Worm (Caenorhabditis elegans) whole organism, L2 larva: Measurements from ENCODE around the gene pssy-1.

Source experiments
- C34F6.9 ChIP-seq: fragments of 150-350 bp; optimal IDR thresholded peaks from 2 replicates; lab custom pipeline; 2014; ENCODE audit warnings: missing biosample characterization, missing genetic modification characterization
- R02D3.7 ChIP-seq: fragments of 150-350 bp; optimal IDR thresholded peaks from 2 replicates; lab custom pipeline; 2014; ENCODE audit warnings: missing biosample characterization, missing genetic modification characterization
- Y55F3AM.14 ChIP-seq: fragments of 200-800 bp; sonication (Bioruptor generic); optimal IDR thresholded peaks from 2 replicates; lab custom pipeline; 2018; ENCODE audit warnings: mild to moderate bottlenecking, missing genetic modification characterization, missing compliant biosample characterization
- ZK546.5 ChIP-seq: sonication (generic microtip); optimal IDR thresholded peaks from 2 replicates; lab custom pipeline; 2017; ENCODE audit warnings: missing biosample characterization, missing genetic modification characterization
- blmp-1 ChIP-seq: sonication (generic microtip); optimal IDR thresholded peaks from 2 replicates; lab custom pipeline; 2017; ENCODE audit warnings: missing genetic modification characterization, mild to moderate bottlenecking, missing compliant biosample characterization, antibody characterized with exemption, moderate library complexity; ENCODE audit not compliant: insufficient read depth
- ceh-82 ChIP-seq: fragments of 150-350 bp; optimal IDR thresholded peaks from 2 replicates; lab custom pipeline; 2014; ENCODE audit warnings: missing biosample characterization, missing genetic modification characterization
- dmd-4 ChIP-seq: sonication (generic microtip); optimal IDR thresholded peaks from 2 replicates; lab custom pipeline; 2017; ENCODE audit warnings: missing biosample characterization, missing genetic modification characterization
- elt-1 ChIP-seq: fragments of 150-350 bp; optimal IDR thresholded peaks from 2 replicates; lab custom pipeline; 2014; ENCODE audit warnings: missing biosample characterization, missing genetic modification characterization
- elt-3 ChIP-seq: sonication (generic microtip); optimal IDR thresholded peaks from 2 replicates; lab custom pipeline; 2017; ENCODE audit warnings: missing biosample characterization, missing genetic modification characterization
- fos-1 ChIP-seq: fragments of 150-350 bp; optimal IDR thresholded peaks from 2 replicates; lab custom pipeline; 2014; ENCODE audit warnings: missing biosample characterization, missing genetic modification characterization
- lsy-2 ChIP-seq, 2 experiments: fragments of 150-350 bp in 1 of 2; sonication (generic microtip) in 1 of 2; optimal IDR thresholded peaks; 2 replicates each; lab custom pipeline; 2014 to 2017; ENCODE audit warnings: missing biosample characterization in 2 of 2, missing genetic modification characterization in 2 of 2
- mab-5 ChIP-seq: fragments of 150-350 bp; optimal IDR thresholded peaks from 2 replicates; lab custom pipeline; 2014; ENCODE audit warnings: missing biosample characterization, missing genetic modification characterization
- mbf-1 ChIP-seq: sonication (generic microtip); optimal IDR thresholded peaks from 2 replicates; lab custom pipeline; 2017; ENCODE audit warnings: missing biosample characterization, missing genetic modification characterization
- mdl-1 ChIP-seq, 2 experiments: fragments of 150-350 bp in 1 of 2; sonication (generic microtip) in 1 of 2; optimal IDR thresholded peaks; 2 replicates each; lab custom pipeline; 2017; ENCODE audit warnings: missing biosample characterization in 2 of 2, missing genetic modification characterization in 2 of 2
- nhr-10 ChIP-seq: sonication (generic microtip); optimal IDR thresholded peaks from 2 replicates; lab custom pipeline; 2017; ENCODE audit warnings: missing biosample characterization, missing genetic modification characterization
- nhr-11 ChIP-seq: fragments of 150-350 bp; optimal IDR thresholded peaks from 2 replicates; lab custom pipeline; 2014; ENCODE audit warnings: missing biosample characterization, missing genetic modification characterization
- nhr-12 ChIP-seq: fragments of 150-350 bp; optimal IDR thresholded peaks from 2 replicates; lab custom pipeline; 2014; ENCODE audit warnings: missing biosample characterization, missing genetic modification characterization
- nhr-129 ChIP-seq: fragments of 150-350 bp; optimal IDR thresholded peaks from 2 replicates; lab custom pipeline; 2014; ENCODE audit warnings: missing biosample characterization, missing genetic modification characterization
- nhr-23 ChIP-seq: fragments of 150-350 bp; optimal IDR thresholded peaks from 2 replicates; lab custom pipeline; 2014; ENCODE audit warnings: missing biosample characterization, missing genetic modification reagents, missing genetic modification characterization
- nhr-25 ChIP-seq: fragments of 150-350 bp; sonication (generic microtip); optimal IDR thresholded peaks from 3 replicates; lab custom pipeline; 2014; ENCODE audit warnings: missing biosample characterization, missing genetic modification characterization
- nhr-6 ChIP-seq: fragments of 150-350 bp; optimal IDR thresholded peaks from 2 replicates; lab custom pipeline; 2014; ENCODE audit warnings: missing biosample characterization, missing genetic modification characterization
- skn-1 ChIP-seq: sonication (generic microtip); optimal IDR thresholded peaks from 2 replicates; lab custom pipeline; 2017; ENCODE audit warnings: missing biosample characterization, missing genetic modification characterization
- sma-9 ChIP-seq, 2 experiments: fragments of 150-350 bp in 1 of 2; sonication (generic microtip) in 1 of 2; optimal IDR thresholded peaks; 2 replicates each; lab custom pipeline; 2014 to 2016; ENCODE audit warnings: missing genetic modification characterization in 2 of 2, mild to moderate bottlenecking in 1 of 2, missing biosample characterization in 1 of 2, missing compliant biosample characterization in 1 of 2, missing genetic modification reagents in 1 of 2, moderate library complexity in 1 of 2
- snpc-4 ChIP-seq: fragments of 150-350 bp; optimal IDR thresholded peaks from 2 replicates; lab custom pipeline; 2014; ENCODE audit warnings: missing biosample characterization, missing genetic modification characterization
- unc-39 ChIP-seq: fragments of 150-350 bp; optimal IDR thresholded peaks from 2 replicates; lab custom pipeline; 2014; ENCODE audit warnings: missing biosample characterization, missing genetic modification characterization
- unc-55 ChIP-seq: fragments of 150-350 bp; sonication (generic microtip); optimal IDR thresholded peaks from 3 replicates; lab custom pipeline; 2014; ENCODE audit warnings: missing biosample characterization, missing genetic modification reagents, missing genetic modification characterization
- ztf-1 ChIP-seq: fragments of 200-800 bp; sonication (Bioruptor generic); conservative IDR thresholded peaks from 2 replicates; pipeline ENCODE4 v1.3.6; 2022; ENCODE audit warnings: missing genetic modification characterization, missing compliant biosample characterization
- ztf-11 ChIP-seq: sonication (generic microtip); optimal IDR thresholded peaks from 2 replicates; lab custom pipeline; 2017; ENCODE audit warnings: missing biosample characterization, missing genetic modification characterization
- ztf-4 ChIP-seq: fragments of 150-350 bp; optimal IDR thresholded peaks from 2 replicates; lab custom pipeline; 2014; ENCODE audit warnings: missing biosample characterization, missing genetic modification characterization

pssy-1 gene

DNA sequence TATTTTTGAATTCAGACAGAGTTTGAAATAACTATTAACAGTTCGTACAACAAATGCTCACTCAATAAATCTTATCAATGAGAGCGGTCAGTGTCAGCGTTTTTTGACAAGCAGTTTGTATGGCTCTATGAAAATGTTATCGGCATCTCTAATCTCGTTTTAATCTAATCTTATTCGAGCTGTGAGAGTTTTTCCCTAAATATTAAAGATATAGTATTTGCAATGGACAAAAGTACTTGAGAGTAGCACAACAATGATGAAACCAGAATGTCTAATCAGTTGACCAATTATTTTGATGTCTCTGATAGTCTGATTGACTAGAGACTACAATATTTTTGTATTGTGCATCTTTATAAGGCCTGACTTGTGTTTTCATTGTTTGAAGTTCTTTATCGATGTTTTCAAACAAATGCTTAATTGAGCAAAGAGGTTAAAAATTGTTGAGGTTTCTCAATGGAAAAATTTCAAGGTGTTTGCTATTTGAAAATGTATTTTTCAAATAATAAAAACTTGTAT is 19.6 kb downstream of the pssy-1 start, which contains the start of gene F19C6.5:
Gene F19C6.5, minus strand, starts transcription at position 51 of the 516 bp plus-strand sequence.
- TF ChIP-seq fos-1 (tag; lab: Kevin White, UChicago) = peak; percentile 5
- TF ChIP-seq Y55F3AM.14 = no peak
- TF ChIP-seq, all 48 proteins: peak for 1

DNA sequence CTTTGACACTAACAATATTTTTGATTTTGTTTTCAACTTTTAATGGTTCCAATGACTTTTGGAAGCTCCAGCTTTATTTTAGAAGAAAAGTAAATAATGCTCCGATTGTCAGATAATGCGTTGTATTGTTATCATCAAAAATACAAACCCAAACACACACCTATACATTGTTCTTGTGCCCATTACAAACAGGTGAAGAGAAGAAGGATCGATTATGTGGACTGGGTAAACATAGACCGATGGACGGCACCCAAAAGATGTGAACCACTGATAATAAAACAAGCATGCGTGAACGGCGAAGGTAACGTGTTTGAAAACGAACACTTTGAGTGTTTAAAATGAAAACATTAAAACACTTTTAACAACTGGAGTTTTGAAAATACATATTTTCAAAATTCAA is 21.8 kb downstream of the pssy-1 start:
- TF ChIP-seq nhr-6 (tag; lab: Kevin White, UChicago) = no peak
- TF ChIP-seq snpc-4 (tag; lab: Kevin White, UChicago) = no peak
- no peak for TF ChIP-seq ceh-82 (tag; lab: Kevin White, UChicago)
- TF ChIP-seq nhr-11 (tag; lab: Kevin White, UChicago) = no peak
- no peak for TF ChIP-seq nhr-129 (tag; lab: Kevin White, UChicago)
- TF ChIP-seq nhr-10 (tag; lab: Kevin White, UChicago) = no peak
- no peak for TF ChIP-seq elt-1 (tag; lab: Kevin White, UChicago)
- TF ChIP-seq mab-5 (tag; lab: Kevin White, UChicago) = no peak
- TF ChIP-seq dmd-4 = no peak
- TF ChIP-seq nhr-12 (tag; lab: Kevin White, UChicago) = no peak
- no peak for TF ChIP-seq ztf-11 (tag; lab: Kevin White, UChicago)
- TF ChIP-seq nhr-23 (tag; lab: Kevin White, UChicago) = no peak
- no peak for TF ChIP-seq blmp-1
- TF ChIP-seq ztf-4 = no peak
- no peak for TF ChIP-seq unc-39

DNA sequence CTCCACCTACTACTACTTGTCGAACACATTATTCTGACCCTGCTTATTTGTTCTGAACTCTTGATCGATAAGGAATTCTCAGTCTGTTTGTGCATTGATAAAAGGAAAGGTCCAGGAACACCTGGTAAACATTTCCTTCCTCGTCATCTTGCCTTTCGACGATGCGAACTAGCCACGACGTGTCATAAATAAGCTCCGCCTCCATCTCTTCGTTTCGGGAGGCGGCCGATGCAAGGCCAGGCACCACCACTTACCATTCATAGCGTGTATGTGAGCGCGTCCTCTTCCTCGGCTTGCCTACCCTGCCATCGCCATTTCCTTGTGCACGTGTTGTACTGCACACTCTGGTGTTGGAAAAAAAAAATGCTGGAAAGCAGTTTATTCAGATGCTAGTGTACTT is 23.5 kb downstream of the pssy-1 start:
- TF ChIP-seq blmp-1 (no peak), snpc-4 (tag; lab: Kevin White, UChicago) (peak; percentile 15)

DNA sequence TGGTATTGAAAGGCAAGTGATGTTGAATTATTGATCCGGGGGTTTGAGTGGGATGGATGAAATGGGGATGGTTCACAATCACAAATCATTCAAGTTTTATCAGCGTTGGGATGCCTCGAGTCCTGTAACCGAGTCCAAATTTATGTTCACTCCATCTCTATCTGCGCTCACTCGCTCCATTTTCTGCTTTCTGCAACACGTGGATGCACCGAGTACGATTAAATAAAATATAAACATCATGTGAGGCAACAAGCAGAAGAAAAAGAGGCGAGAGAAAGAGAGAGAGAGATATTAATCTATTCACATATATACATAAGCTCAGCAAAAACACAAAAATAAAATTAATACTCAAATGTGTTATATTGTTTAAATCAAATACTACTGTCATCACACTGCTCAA is 27.7 kb downstream of the pssy-1 start:
- TF ChIP-seq nhr-25 (tag; lab: Kevin White, UChicago) = no peak
- no peak for TF ChIP-seq ZK546.5
- peak; percentile 38 for TF ChIP-seq sma-9 (GFP tag; optimal IDR thresholded peaks at IDR 0.05; lab: Kevin White, UChicago)
- TF ChIP-seq sma-9 (tag; optimal IDR thresholded peaks at IDR 0.05; lab: Kevin White, UChicago) = no peak
- no peak for TF ChIP-seq ztf-1
- TF ChIP-seq mdl-1 (tag; optimal IDR thresholded peaks at IDR 0.05; lab: Kevin White, UChicago) = no peak
- no peak for TF ChIP-seq R02D3.7 (tag; lab: Kevin White, UChicago)
- no peak for TF ChIP-seq Y55F3AM.14
- no peak for TF ChIP-seq lsy-2 (tag; optimal IDR thresholded peaks at IDR 0.05; lab: Kevin White, UChicago)
- no peak for TF ChIP-seq skn-1 (tag; lab: Kevin White, UChicago)
- no peak for TF ChIP-seq ceh-82 (tag; lab: Kevin White, UChicago)
- TF ChIP-seq nhr-129 (tag; lab: Kevin White, UChicago) = peak; percentile 55

DNA sequence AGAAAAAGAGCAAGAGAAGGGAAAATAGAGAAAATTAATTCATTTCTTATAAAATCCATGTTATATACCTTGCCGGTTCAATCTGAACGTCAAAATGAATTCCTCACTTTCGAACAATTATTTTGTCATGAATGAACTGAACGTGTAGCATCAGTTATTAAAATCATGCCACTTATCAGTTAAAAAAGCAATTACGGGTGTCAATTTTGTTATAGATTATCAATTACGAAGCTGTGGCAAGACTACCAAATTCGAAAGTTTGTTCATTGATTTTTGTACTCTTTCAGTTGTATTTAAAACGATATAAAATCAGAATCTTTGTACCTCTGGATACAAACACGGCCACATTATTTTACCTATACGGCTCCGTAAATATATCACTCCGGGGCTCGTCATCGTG is 32.0 kb downstream of the pssy-1 start:
- TF ChIP-seq snpc-4 (tag; lab: Kevin White, UChicago) (no peak), C34F6.9 (tag; lab: Kevin White, UChicago) (no peak), fos-1 (tag; lab: Kevin White, UChicago) (peak; percentile 46), mbf-1 (tag; lab: Kevin White, UChicago) (no peak), elt-3 (no peak), nhr-129 (tag; lab: Kevin White, UChicago) (no peak)

DNA sequence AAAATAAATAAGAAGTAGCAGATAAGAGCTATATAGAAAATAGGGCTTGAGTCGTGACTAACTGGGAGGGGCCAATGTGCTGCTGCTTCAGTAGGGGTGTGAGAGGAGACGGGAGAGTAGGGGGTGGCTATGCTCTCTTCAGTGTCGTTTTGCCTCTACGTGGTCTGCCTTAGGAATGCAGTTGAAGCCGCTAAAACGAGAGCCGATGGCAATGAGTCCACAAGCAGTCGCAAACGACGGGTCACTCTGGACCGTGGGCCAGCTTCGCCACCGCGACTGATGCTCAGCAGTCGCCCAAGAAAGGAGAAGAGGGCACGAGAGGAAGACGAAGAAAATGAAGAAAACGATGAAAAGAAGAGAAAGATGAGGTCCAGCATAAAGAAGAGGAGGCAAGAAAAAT is 33.8 kb downstream of the pssy-1 start, which contains the start of gene grk-1:
Gene grk-1, minus strand, starts transcription at position 17 of the 400 bp plus-strand sequence.
- TF ChIP-seq mab-5 (tag; lab: Kevin White, UChicago) (no peak), nhr-129 (tag; lab: Kevin White, UChicago) (peak; percentile 31), unc-55 (GFP tag; lab: Kevin White, UChicago) (peak; percentile 1), mbf-1 (tag; lab: Kevin White, UChicago) (no peak)
